Worm (Caenorhabditis elegans) whole organism, early embryonic: Measurements from ENCODE around the gene glna-1.

Source experiments
- ama-1 ChIP-seq: fragments of 150-350 bp; optimal IDR thresholded peaks from 2 replicates; lab custom pipeline; 2014
- scrt-1 ChIP-seq: fragments of 200-800 bp; sonication (Bioruptor generic); IDR thresholded peaks from 2 replicates; pipeline ENCODE4 v1.3.6; 2022; ENCODE audit warnings: missing genetic modification characterization, missing compliant biosample characterization

ce11 chrII:14673636-14674035 is 59.7 kb downstream of the glna-1 start:
- no peak for TF ChIP-seq scrt-1
- TF ChIP-seq ama-1: no peak
